Worm (Caenorhabditis elegans): ENCODE results near the gene Y53F4B.7.

- TF ChIP-seq dmd-4 (tag; optimal IDR thresholded peaks at IDR 0.05) (no peak), blmp-1 (tag; optimal IDR thresholded peaks at IDR 0.05; ENCODE audit: insufficient read depth) (no peak), ama-1 (optimal IDR thresholded peaks at IDR 0.05) (no peak), crh-2 (tag; optimal IDR thresholded peaks at IDR 0.05) (no peak), elt-1 (tag; optimal IDR thresholded peaks at IDR 0.05) (no peak), ZK546.5 (tag; optimal IDR thresholded peaks at IDR 0.05) (no peak), elt-3 (tag; optimal IDR thresholded peaks at IDR 0.05) (no peak), nhr-25 (tag; optimal IDR thresholded peaks at IDR 0.05) (no peak), ceh-16 (tag; optimal IDR thresholded peaks at IDR 0.05) (no peak)
Measured at ce11 chrII:14968275-14968674, 24.4 kb upstream of the Y53F4B.7 start.
